Fruit fly (Drosophila melanogaster): Measurements from ENCODE around the gene mei-P26.

DNA sequence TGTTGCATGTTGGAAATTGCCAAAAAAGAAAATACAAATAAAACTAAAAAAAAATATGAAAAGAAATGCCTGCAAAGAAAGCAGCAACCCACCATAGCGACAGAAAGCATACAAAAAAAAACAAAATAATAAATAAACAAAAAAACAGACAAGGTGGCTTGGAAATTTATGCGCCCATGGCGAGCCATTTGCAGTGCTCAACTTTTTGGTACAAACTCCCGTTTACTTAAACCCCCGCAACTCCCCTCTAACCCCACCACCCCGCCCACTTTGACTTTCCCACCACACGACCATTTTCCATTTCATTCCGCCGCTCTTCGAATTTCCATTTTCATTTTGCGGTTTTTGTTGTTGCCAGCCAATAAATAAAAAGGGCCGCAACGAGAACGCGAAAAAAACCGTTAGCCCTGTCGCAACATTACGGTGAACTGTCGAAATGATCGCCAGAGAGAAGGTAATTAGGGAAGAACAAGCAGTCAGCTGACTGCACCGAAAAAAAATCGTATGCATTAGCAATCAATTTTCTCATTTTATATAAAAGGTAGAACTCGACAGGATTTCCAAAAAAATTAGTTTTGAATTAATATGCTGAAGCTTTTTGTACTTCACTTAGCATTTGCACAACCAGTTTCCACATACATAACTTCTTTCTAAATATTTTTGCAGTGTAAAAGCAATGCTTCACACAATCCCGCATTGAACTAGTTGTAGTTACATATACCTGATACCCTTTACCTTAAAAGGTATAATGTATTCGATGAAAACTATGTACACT is 26.1 kb upstream of the mei-P26 start:
- TF ChIP-seq CG11617 (GFP tag; optimal IDR thresholded peaks at IDR 0.05) (no peak), pad (GFP tag; optimal IDR thresholded peaks at IDR 0.05) (peak; percentile 36), CG7101 (tag; optimal IDR thresholded peaks at IDR 0.05) (no peak), CG33017 (tag; optimal IDR thresholded peaks at IDR 0.05) (no peak), Clk (GFP tag; optimal IDR thresholded peaks at IDR 0.05) (no peak), toe (GFP tag; optimal IDR thresholded peaks at IDR 0.05) (no peak), Hr96 (GFP tag; optimal IDR thresholded peaks at IDR 0.05) (no peak)
